Worm (Caenorhabditis elegans) whole organism, L2 larva: ENCODE results near the gene irld-9.

Experiments
- R02D3.7 ChIP-seq: fragments of 150-350 bp; optimal IDR thresholded peaks from 2 replicates; lab custom pipeline; 2014; ENCODE audit warnings: missing biosample characterization, missing genetic modification characterization
- ZK546.5 ChIP-seq: sonication (generic microtip); optimal IDR thresholded peaks from 2 replicates; lab custom pipeline; 2017; ENCODE audit warnings: missing biosample characterization, missing genetic modification characterization
- alr-1 ChIP-seq: fragments of 150-350 bp; optimal IDR thresholded peaks from 2 replicates; lab custom pipeline; 2014; ENCODE audit warnings: missing biosample characterization, missing genetic modification characterization
- aly-2 ChIP-seq: fragments of 150-350 bp; optimal IDR thresholded peaks from 2 replicates; lab custom pipeline; 2014; ENCODE audit warnings: missing biosample characterization, missing genetic modification characterization
- ama-1 ChIP-seq: fragments of 150-350 bp; optimal IDR thresholded peaks from 2 replicates; lab custom pipeline; 2018; ENCODE audit warnings: inconsistent platforms
- ceh-16 ChIP-seq: fragments of 150-350 bp; optimal IDR thresholded peaks from 2 replicates; lab custom pipeline; 2014; ENCODE audit warnings: missing biosample characterization, missing genetic modification characterization
- ceh-82 ChIP-seq: fragments of 150-350 bp; optimal IDR thresholded peaks from 2 replicates; lab custom pipeline; 2014; ENCODE audit warnings: missing biosample characterization, missing genetic modification characterization
- crh-2 ChIP-seq: sonication (generic microtip); optimal IDR thresholded peaks from 2 replicates; lab custom pipeline; 2017; ENCODE audit warnings: missing biosample characterization, missing genetic modification characterization
- dmd-4 ChIP-seq: sonication (generic microtip); optimal IDR thresholded peaks from 2 replicates; lab custom pipeline; 2017; ENCODE audit warnings: missing biosample characterization, missing genetic modification characterization
- egl-27 ChIP-seq: sonication (generic microtip); optimal IDR thresholded peaks from 3 replicates; lab custom pipeline; 2017; ENCODE audit warnings: missing biosample characterization, missing genetic modification reagents, missing genetic modification characterization
- elt-3 ChIP-seq: sonication (generic microtip); optimal IDR thresholded peaks from 2 replicates; lab custom pipeline; 2017; ENCODE audit warnings: missing biosample characterization, missing genetic modification characterization
- fos-1 ChIP-seq: fragments of 150-350 bp; optimal IDR thresholded peaks from 2 replicates; lab custom pipeline; 2014; ENCODE audit warnings: missing biosample characterization, missing genetic modification characterization
- gmeb-1 ChIP-seq: fragments of 150-350 bp; optimal IDR thresholded peaks from 2 replicates; lab custom pipeline; 2014; ENCODE audit warnings: missing biosample characterization, missing genetic modification characterization
- lin-11 ChIP-seq: fragments of 150-350 bp; sonication (generic microtip); optimal IDR thresholded peaks from 2 replicates; lab custom pipeline; 2014; ENCODE audit warnings: missing biosample characterization, missing genetic modification characterization, inconsistent platforms, mixed read lengths
- lin-13 ChIP-seq: fragments of 150-350 bp; optimal IDR thresholded peaks from 2 replicates; lab custom pipeline; 2014; ENCODE audit warnings: missing biosample characterization, missing genetic modification reagents, missing genetic modification characterization
- lin-39 ChIP-seq: fragments of 150-350 bp; optimal IDR thresholded peaks from 2 replicates; lab custom pipeline; 2014; ENCODE audit warnings: missing biosample characterization, missing genetic modification reagents, missing genetic modification characterization
- lsy-2 ChIP-seq, 2 experiments: fragments of 150-350 bp in 1 of 2; sonication (generic microtip) in 1 of 2; optimal IDR thresholded peaks; 2 replicates each; lab custom pipeline; 2014 to 2017; ENCODE audit warnings: missing biosample characterization in 2 of 2, missing genetic modification characterization in 2 of 2
- mab-5 ChIP-seq: fragments of 150-350 bp; optimal IDR thresholded peaks from 2 replicates; lab custom pipeline; 2014; ENCODE audit warnings: missing biosample characterization, missing genetic modification characterization
- mbf-1 ChIP-seq: sonication (generic microtip); optimal IDR thresholded peaks from 2 replicates; lab custom pipeline; 2017; ENCODE audit warnings: missing biosample characterization, missing genetic modification characterization
- mdl-1 ChIP-seq, 2 experiments: fragments of 150-350 bp in 1 of 2; sonication (generic microtip) in 1 of 2; optimal IDR thresholded peaks; 2 replicates each; lab custom pipeline; 2017; ENCODE audit warnings: missing biosample characterization in 2 of 2, missing genetic modification characterization in 2 of 2
- nhr-10 ChIP-seq: sonication (generic microtip); optimal IDR thresholded peaks from 2 replicates; lab custom pipeline; 2017; ENCODE audit warnings: missing biosample characterization, missing genetic modification characterization
- nhr-11 ChIP-seq: fragments of 150-350 bp; optimal IDR thresholded peaks from 2 replicates; lab custom pipeline; 2014; ENCODE audit warnings: missing biosample characterization, missing genetic modification characterization
- nhr-129 ChIP-seq: fragments of 150-350 bp; optimal IDR thresholded peaks from 2 replicates; lab custom pipeline; 2014; ENCODE audit warnings: missing biosample characterization, missing genetic modification characterization
- nhr-21 ChIP-seq: fragments of 150-350 bp; optimal IDR thresholded peaks from 2 replicates; lab custom pipeline; 2014; ENCODE audit warnings: missing biosample characterization, missing genetic modification characterization
- nhr-23 ChIP-seq: fragments of 150-350 bp; optimal IDR thresholded peaks from 2 replicates; lab custom pipeline; 2014; ENCODE audit warnings: missing biosample characterization, missing genetic modification reagents, missing genetic modification characterization
- nhr-237 ChIP-seq: fragments of 150-350 bp; optimal IDR thresholded peaks from 2 replicates; lab custom pipeline; 2014; ENCODE audit warnings: missing biosample characterization, missing genetic modification characterization
- nhr-25 ChIP-seq: fragments of 150-350 bp; sonication (generic microtip); optimal IDR thresholded peaks from 3 replicates; lab custom pipeline; 2014; ENCODE audit warnings: missing biosample characterization, missing genetic modification characterization
- nhr-6 ChIP-seq: fragments of 150-350 bp; optimal IDR thresholded peaks from 2 replicates; lab custom pipeline; 2014; ENCODE audit warnings: missing biosample characterization, missing genetic modification characterization
- nhr-77 ChIP-seq: fragments of 150-350 bp; optimal IDR thresholded peaks from 2 replicates; lab custom pipeline; 2014; ENCODE audit warnings: missing biosample characterization, missing genetic modification characterization
- peb-1 ChIP-seq: fragments of 150-350 bp; optimal IDR thresholded peaks from 2 replicates; lab custom pipeline; 2014; ENCODE audit warnings: missing biosample characterization, missing genetic modification characterization
- skn-1 ChIP-seq: sonication (generic microtip); optimal IDR thresholded peaks from 2 replicates; lab custom pipeline; 2017; ENCODE audit warnings: missing biosample characterization, missing genetic modification characterization
- sma-3 ChIP-seq: sonication (generic microtip); optimal IDR thresholded peaks from 2 replicates; lab custom pipeline; 2016; ENCODE audit warnings: missing genetic modification reagents, missing genetic modification characterization, missing compliant biosample characterization
- sma-9 ChIP-seq, 2 experiments: fragments of 150-350 bp in 1 of 2; sonication (generic microtip) in 1 of 2; optimal IDR thresholded peaks; 2 replicates each; lab custom pipeline; 2014 to 2016; ENCODE audit warnings: missing genetic modification characterization in 2 of 2, mild to moderate bottlenecking in 1 of 2, missing biosample characterization in 1 of 2, missing compliant biosample characterization in 1 of 2, missing genetic modification reagents in 1 of 2, moderate library complexity in 1 of 2
- snpc-4 ChIP-seq: fragments of 150-350 bp; optimal IDR thresholded peaks from 2 replicates; lab custom pipeline; 2014; ENCODE audit warnings: missing biosample characterization, missing genetic modification characterization
- unc-39 ChIP-seq: fragments of 150-350 bp; optimal IDR thresholded peaks from 2 replicates; lab custom pipeline; 2014; ENCODE audit warnings: missing biosample characterization, missing genetic modification characterization
- unc-55 ChIP-seq: fragments of 150-350 bp; sonication (generic microtip); optimal IDR thresholded peaks from 3 replicates; lab custom pipeline; 2014; ENCODE audit warnings: missing biosample characterization, missing genetic modification reagents, missing genetic modification characterization
- unc-62 ChIP-seq: fragments of 150-350 bp; optimal IDR thresholded peaks from 2 replicates; lab custom pipeline; 2014; ENCODE audit warnings: missing biosample characterization, missing genetic modification reagents, missing genetic modification characterization

The irld-9 gene

ce11 chrII:1722394-1722793 lies 16.4 kb downstream of the irld-9 start, which contains the start of the genes fbxb-5 and btb-8:
Gene fbxb-5, minus strand, starts transcription at chrII:1722494.
Gene btb-8, plus strand, starts transcription at chrII:1722770.
- TF ChIP-seq ama-1 (no peak), nhr-21 (no peak), unc-55 (no peak), mab-5 (tag; lab: Kevin White, UChicago) (no peak), gmeb-1 (tag; lab: Kevin White, UChicago) (no peak), nhr-23 (tag; lab: Kevin White, UChicago) (no peak)

- TF ChIP-seq gmeb-1 (tag; lab: Kevin White, UChicago), result no peak
- no peak for TF ChIP-seq nhr-77
- TF ChIP-seq ceh-82, result no peak
- no peak for TF ChIP-seq alr-1 (tag; lab: Kevin White, UChicago)
- TF ChIP-seq mbf-1 (tag; lab: Kevin White, UChicago), result no peak
- TF ChIP-seq sma-3 (GFP tag; lab: Kevin White, UChicago), result no peak
These were observed 19.6 kb downstream of the irld-9 start, which contains the start of gene fbxb-48 for ce11 chrII:1719153-1719552. Gene fbxb-48, minus strand, starts transcription at chrII:1719253.

ce11 chrII:1714772-1715353 lies 23.9 kb downstream of the irld-9 start, which contains the start of gene btb-6:
Gene btb-6, plus strand, starts transcription at chrII:1715303.
- no peak for TF ChIP-seq aly-2 (tag; lab: Kevin White, UChicago)
- no peak for TF ChIP-seq unc-55
- TF ChIP-seq ceh-82, result no peak
- TF ChIP-seq ZK546.5 (tag; lab: Kevin White, UChicago), result no peak
- no peak for TF ChIP-seq gmeb-1 (tag; lab: Kevin White, UChicago)
- TF ChIP-seq lin-11, result no peak
- no peak for TF ChIP-seq mbf-1 (tag; lab: Kevin White, UChicago)
- TF ChIP-seq nhr-237 (tag; lab: Kevin White, UChicago), result no peak
- no peak for TF ChIP-seq nhr-23 (tag; lab: Kevin White, UChicago)
- TF ChIP-seq mab-5 (tag; lab: Kevin White, UChicago), result no peak
- TF ChIP-seq nhr-25 (tag; lab: Kevin White, UChicago), result no peak
- TF ChIP-seq ama-1, result no peak
- TF ChIP-seq nhr-11, result no peak
- TF ChIP-seq fos-1 (tag; lab: Kevin White, UChicago), result no peak
- no peak for TF ChIP-seq alr-1 (tag; lab: Kevin White, UChicago)
- TF ChIP-seq nhr-129 (tag; lab: Kevin White, UChicago), result no peak
- no peak for TF ChIP-seq mdl-1 (tag; optimal IDR thresholded peaks at IDR 0.05; lab: Kevin White, UChicago)

- no peak for TF ChIP-seq lin-39
- TF ChIP-seq ceh-82, result no peak
- no peak for TF ChIP-seq snpc-4 (tag; lab: Kevin White, UChicago)
- no peak for TF ChIP-seq elt-3 (tag; lab: Kevin White, UChicago)
- no peak for TF ChIP-seq egl-27 (tag; lab: Kevin White, UChicago)
- TF ChIP-seq mab-5 (tag; lab: Kevin White, UChicago), result no peak
- no peak for TF ChIP-seq nhr-23 (tag; lab: Kevin White, UChicago)
- TF ChIP-seq peb-1 (tag; lab: Kevin White, UChicago), result no peak
- TF ChIP-seq, all 48 proteins: peak for 0
These were observed 25.8 kb downstream of the irld-9 start, which contains the start of gene btb-7 for ce11 chrII:1712938-1713337. Gene btb-7, plus strand, starts transcription at chrII:1713238.

DNA sequence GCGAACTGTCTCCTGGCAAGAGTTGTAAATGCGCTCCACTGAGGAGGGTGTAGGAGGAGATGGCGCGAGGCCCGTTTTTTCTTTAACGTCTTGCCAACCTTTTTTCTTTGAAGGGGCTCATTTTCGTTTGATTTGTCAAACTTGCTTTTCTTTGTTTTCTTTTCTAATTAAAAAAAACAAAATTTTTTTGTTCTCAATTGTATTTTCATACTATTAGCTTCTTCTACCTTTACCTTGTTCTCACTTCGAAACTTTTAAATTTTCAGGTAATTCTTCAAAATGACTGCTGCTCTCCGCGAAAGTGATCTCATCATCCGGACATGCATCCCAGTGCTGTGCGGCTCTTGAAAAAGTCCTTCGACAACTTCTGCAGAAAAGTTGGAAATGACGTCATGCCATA lies 28.8 kb downstream of the irld-9 start, which contains the start of gene fbxa-184:
Gene fbxa-184, plus strand, starts transcription at position 301 of the 400 bp plus-strand sequence.
- no peak for TF ChIP-seq nhr-25 (tag; lab: Kevin White, UChicago)
- no peak for TF ChIP-seq nhr-129 (tag; lab: Kevin White, UChicago)
- no peak for TF ChIP-seq nhr-6 (tag; lab: Kevin White, UChicago)
- no peak for TF ChIP-seq nhr-77
- no peak for TF ChIP-seq nhr-11
- no peak for TF ChIP-seq ama-1

ce11 chrII:1706385-1706784 lies 32.4 kb downstream of the irld-9 start, which contains the start of gene sdz-18:
Gene sdz-18, minus strand, starts transcription at chrII:1706485.
- TF ChIP-seq egl-27 (tag; lab: Kevin White, UChicago) (no peak), lsy-2 (tag; optimal IDR thresholded peaks at IDR 0.05; lab: Kevin White, UChicago) (no peak), unc-39 (no peak), unc-55 (no peak), ama-1 (no peak), nhr-11 (no peak), crh-2 (tag; lab: Kevin White, UChicago) (no peak)

ce11 chrII:1703363-1703762 lies 35.4 kb downstream of the irld-9 start, which contains the start of gene fbxb-47:
Gene fbxb-47, minus strand, starts transcription at chrII:1703463.
- TF ChIP-seq nhr-10 (tag; lab: Kevin White, UChicago) (no peak), nhr-237 (tag; lab: Kevin White, UChicago) (no peak), lin-13 (GFP tag; lab: Kevin White, UChicago) (no peak), ceh-16 (tag; lab: Kevin White, UChicago) (no peak), snpc-4 (tag; lab: Kevin White, UChicago) (no peak), crh-2 (tag; lab: Kevin White, UChicago) (no peak), unc-62 (no peak), dmd-4 (no peak), sma-9 (GFP tag; optimal IDR thresholded peaks at IDR 0.05; lab: Kevin White, UChicago) (no peak), sma-9 (tag; optimal IDR thresholded peaks at IDR 0.05; lab: Kevin White, UChicago) (no peak), nhr-6 (tag; lab: Kevin White, UChicago) (no peak), alr-1 (tag; lab: Kevin White, UChicago) (no peak), mab-5 (tag; lab: Kevin White, UChicago) (no peak), peb-1 (tag; lab: Kevin White, UChicago) (no peak), ZK546.5 (tag; lab: Kevin White, UChicago) (no peak), mbf-1 (tag; lab: Kevin White, UChicago) (no peak), R02D3.7 (no peak), skn-1 (tag; lab: Kevin White, UChicago) (no peak), lin-11 (no peak), nhr-25 (tag; lab: Kevin White, UChicago) (no peak)
